Worm (Caenorhabditis elegans) whole organism, L4 larva: Measurements from ENCODE around the gene cpg-19.

Source experiments
- F26F4.8 ChIP-seq: fragments of 200-800 bp; sonication (Bioruptor generic); conservative IDR thresholded peaks from 2 replicates; pipeline ENCODE4 v1.3.6; 2022; ENCODE audit warnings: missing genetic modification characterization, missing compliant biosample characterization
- F49E8.2 ChIP-seq: sonication (generic microtip); optimal IDR thresholded peaks from 2 replicates; lab custom pipeline; 2016; ENCODE audit warnings: missing compliant biosample characterization, mild to moderate bottlenecking, missing genetic modification characterization, borderline replicate concordance
- Y105C5A.15 ChIP-seq: fragments of 200-800 bp; sonication (Bioruptor generic); IDR thresholded peaks from 2 replicates; pipeline ENCODE4 v1.3.6; 2022; ENCODE audit warnings: missing genetic modification characterization, missing compliant biosample characterization
- Y5F2A.4 ChIP-seq: fragments of 200-800 bp; sonication (Bioruptor generic); optimal IDR thresholded peaks from 2 replicates; lab custom pipeline; 2018; ENCODE audit warnings: mild to moderate bottlenecking, missing genetic modification characterization, missing compliant biosample characterization
- ceh-62 ChIP-seq: sonication (generic microtip); optimal IDR thresholded peaks from 2 replicates; lab custom pipeline; 2017; ENCODE audit warnings: missing biosample characterization, missing genetic modification characterization
- ces-1 ChIP-seq: fragments of 150-350 bp; sonication (generic microtip); optimal IDR thresholded peaks from 4 replicates; lab custom pipeline; 2014; ENCODE audit warnings: missing biosample characterization, missing genetic modification reagents, missing genetic modification characterization
- daf-16 ChIP-seq, 3 experiments: sonication (generic microtip); optimal IDR thresholded peaks; 2 replicates each; lab custom pipeline; 2016 to 2017; ENCODE audit warnings: missing genetic modification characterization in 3 of 3, missing genetic modification reagents in 3 of 3, mild to moderate bottlenecking in 2 of 3, missing compliant biosample characterization in 2 of 3, missing biosample characterization in 1 of 3, moderate library complexity in 1 of 3
- daf-19 ChIP-seq: fragments of 200-800 bp; sonication (Bioruptor generic); conservative IDR thresholded peaks from 2 replicates; pipeline ENCODE4 v1.3.6; 2022; ENCODE audit warnings: missing genetic modification characterization, missing compliant biosample characterization
- dpl-1 ChIP-seq: fragments of 150-350 bp; optimal IDR thresholded peaks from 2 replicates; lab custom pipeline; 2014; ENCODE audit warnings: missing biosample characterization, missing genetic modification reagents, missing genetic modification characterization
- dve-1 ChIP-seq: sonication (generic microtip); optimal IDR thresholded peaks from 2 replicates; lab custom pipeline; 2017; ENCODE audit warnings: antibody characterized with exemption, mild to moderate bottlenecking, missing genetic modification characterization, missing compliant biosample characterization; ENCODE audit not compliant: insufficient read depth
- fos-1 ChIP-seq: fragments of 150-350 bp; optimal IDR thresholded peaks from 2 replicates; lab custom pipeline; 2014; ENCODE audit warnings: missing biosample characterization, missing genetic modification characterization
- gei-8 ChIP-seq: fragments of 200-800 bp; sonication (Bioruptor generic); optimal IDR thresholded peaks from 2 replicates; lab custom pipeline; 2018; ENCODE audit warnings: mild to moderate bottlenecking, missing genetic modification characterization, missing compliant biosample characterization
- hif-1 ChIP-seq, 2 experiments: sonication (generic microtip); optimal IDR thresholded peaks; 2 replicates each; lab custom pipeline; 2016 to 2017; ENCODE audit warnings: missing compliant biosample characterization in 2 of 2, missing genetic modification characterization in 2 of 2, missing genetic modification reagents in 2 of 2, missing genotype in 2 of 2, mild to moderate bottlenecking in 1 of 2
- hlh-11 ChIP-seq: fragments of 200-800 bp; sonication (Bioruptor generic); optimal IDR thresholded peaks from 2 replicates; lab custom pipeline; 2018; ENCODE audit warnings: mild to moderate bottlenecking, missing genetic modification characterization, missing compliant biosample characterization
- lim-7 ChIP-seq: fragments of 200-800 bp; sonication (Bioruptor generic); IDR thresholded peaks from 2 replicates; pipeline ENCODE4 v1.3.6; 2022; ENCODE audit warnings: missing genetic modification characterization, missing compliant biosample characterization
- lin-29 ChIP-seq: fragments of 200-800 bp; sonication (Bioruptor generic); IDR thresholded peaks from 2 replicates; pipeline ENCODE4 v1.3.6; 2022; ENCODE audit warnings: missing genetic modification reagents, missing genetic modification characterization, missing compliant biosample characterization
- lin-39 ChIP-seq: fragments of 150-350 bp; optimal IDR thresholded peaks from 2 replicates; lab custom pipeline; 2014; ENCODE audit warnings: missing biosample characterization, missing genetic modification reagents, missing genetic modification characterization
- lir-3 ChIP-seq: sonication (generic microtip); optimal IDR thresholded peaks from 2 replicates; lab custom pipeline; 2016; ENCODE audit warnings: mild to moderate bottlenecking, missing genetic modification characterization, missing compliant biosample characterization
- madf-9 ChIP-seq: fragments of 200-800 bp; sonication (Bioruptor generic); conservative IDR thresholded peaks from 2 replicates; pipeline ENCODE4 v1.3.6; 2022; ENCODE audit warnings: missing genetic modification reagents, missing genetic modification characterization, missing compliant biosample characterization
- mdt-29 ChIP-seq: fragments of 200-800 bp; sonication (Bioruptor generic); IDR thresholded peaks from 2 replicates; pipeline ENCODE4 v1.3.6; 2022; ENCODE audit warnings: missing genetic modification reagents, missing genetic modification characterization, missing compliant biosample characterization
- mes-2 ChIP-seq: sonication (generic microtip); optimal IDR thresholded peaks from 2 replicates; lab custom pipeline; 2016; ENCODE audit warnings: missing genotype, mild to moderate bottlenecking, missing genetic modification characterization, missing compliant biosample characterization; ENCODE audit not compliant: poor library complexity, severe bottlenecking
- mxl-3 ChIP-seq: fragments of 200-800 bp; sonication (Bioruptor generic); optimal IDR thresholded peaks from 2 replicates; lab custom pipeline; 2018; ENCODE audit warnings: mild to moderate bottlenecking, missing genetic modification characterization, missing compliant biosample characterization
- nhr-10 ChIP-seq: fragments of 150-350 bp; optimal IDR thresholded peaks from 2 replicates; lab custom pipeline; 2014; ENCODE audit warnings: missing biosample characterization, missing genetic modification characterization
- nhr-11 ChIP-seq: fragments of 150-350 bp; optimal IDR thresholded peaks from 2 replicates; lab custom pipeline; 2014; ENCODE audit warnings: missing biosample characterization, missing genetic modification characterization
- nhr-28 ChIP-seq: fragments of 150-350 bp; optimal IDR thresholded peaks from 2 replicates; lab custom pipeline; 2014; ENCODE audit warnings: missing biosample characterization, missing genetic modification characterization
- nhr-41 ChIP-seq: fragments of 200-800 bp; sonication (Bioruptor generic); IDR thresholded peaks from 2 replicates; pipeline ENCODE4 v1.3.6; 2022; ENCODE audit warnings: missing genetic modification reagents, missing genetic modification characterization, missing compliant biosample characterization
- nhr-48 ChIP-seq: sonication (generic microtip); optimal IDR thresholded peaks from 2 replicates; lab custom pipeline; 2016; ENCODE audit warnings: mild to moderate bottlenecking, missing genetic modification characterization, missing compliant biosample characterization
- set-16 ChIP-seq: fragments of 200-800 bp; sonication (Bioruptor generic); IDR thresholded peaks from 2 replicates; pipeline ENCODE4 v1.3.6; 2022; ENCODE audit warnings: missing genetic modification reagents, missing genetic modification characterization, missing compliant biosample characterization
- skn-1 ChIP-seq: fragments of 150-350 bp; optimal IDR thresholded peaks from 2 replicates; lab custom pipeline; 2014; ENCODE audit warnings: missing biosample characterization, missing genetic modification characterization
- snpc-1.2 ChIP-seq: fragments of 200-800 bp; sonication (Bioruptor generic); IDR thresholded peaks from 2 replicates; pipeline ENCODE4 v1.3.6; 2022; ENCODE audit warnings: missing genetic modification reagents, missing genetic modification characterization, missing compliant biosample characterization
- spr-1 ChIP-seq: sonication (generic microtip); optimal IDR thresholded peaks from 2 replicates; lab custom pipeline; 2016; ENCODE audit warnings: mild to moderate bottlenecking, missing genetic modification characterization, missing compliant biosample characterization
- tra-1 ChIP-seq: fragments of 200-800 bp; sonication (Bioruptor generic); IDR thresholded peaks from 2 replicates; pipeline ENCODE4 v1.3.6; 2022; ENCODE audit warnings: missing genetic modification reagents, missing genetic modification characterization, missing compliant biosample characterization
- unc-62 ChIP-seq, 3 experiments: fragments of 150-350 bp in 1 of 3; sonication (generic microtip); optimal IDR thresholded peaks in 2 of 3; peaks in 1 of 3; 1 replicate in 1 of 3; 2 replicates in 2 of 3; lab custom pipeline; 2014 to 2017; ENCODE audit warnings: missing biosample characterization in 3 of 3, missing genetic modification characterization in 3 of 3, missing genetic modification reagents in 3 of 3, missing genotype in 1 of 3
- zfp-3 ChIP-seq: fragments of 200-800 bp; sonication (Bioruptor generic); conservative IDR thresholded peaks from 2 replicates; pipeline ENCODE4 v1.3.6; 2022; ENCODE audit warnings: missing genetic modification reagents, missing genetic modification characterization, missing compliant biosample characterization
- ztf-7 ChIP-seq: fragments of 150-350 bp; optimal IDR thresholded peaks from 2 replicates; lab custom pipeline; 2014; ENCODE audit warnings: missing biosample characterization, missing genetic modification characterization

Gene cpg-19

DNA sequence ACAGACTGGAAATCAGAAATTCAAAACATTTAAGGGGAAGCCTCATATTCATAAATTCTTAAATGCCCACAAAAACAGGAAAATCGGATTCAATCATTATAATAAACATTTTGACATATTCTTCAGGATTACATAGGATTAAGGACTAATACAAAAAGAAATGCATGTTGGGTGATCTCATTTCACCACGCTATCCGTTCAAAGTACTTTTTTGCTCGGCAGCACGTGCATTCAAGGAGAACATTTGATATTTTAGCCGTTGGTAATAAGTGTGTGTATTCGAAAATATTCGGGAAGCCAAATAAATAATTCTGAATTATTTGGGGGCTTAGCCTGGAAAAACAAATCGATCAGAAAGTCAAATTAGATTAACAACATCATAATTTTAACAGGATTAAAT lies 29.0 kb downstream of the cpg-19 start:
- TF ChIP-seq spr-1 (no peak), nhr-41 (no peak)
- TF ChIP-seq, all 104 proteins: peak for 0

DNA sequence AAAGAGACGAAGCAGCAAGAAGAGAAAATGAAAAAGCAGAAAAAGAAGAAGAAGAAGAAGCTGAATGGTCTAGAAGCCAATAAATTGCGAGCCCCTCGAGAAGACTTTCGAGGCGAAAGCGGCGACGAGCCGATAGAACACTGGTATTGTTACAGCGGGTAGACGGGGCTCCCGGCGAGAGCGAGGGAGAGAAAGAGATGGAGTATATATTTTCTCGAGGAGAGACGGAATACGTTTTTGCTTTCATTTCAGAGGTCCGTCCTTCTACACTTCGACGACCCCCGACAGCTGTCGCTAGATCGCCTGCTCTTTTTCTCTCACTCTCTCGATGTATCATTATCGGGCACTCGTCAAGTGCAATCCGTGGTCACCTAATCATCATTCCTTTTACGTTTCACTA lies 33.7 kb downstream of the cpg-19 start:
- TF ChIP-seq lin-29 (no peak), ces-1 (GFP tag; lab: Kevin White, UChicago) (no peak), ztf-7 (no peak), lim-7 (GFP tag; lab: Robert Waterston, UW) (no peak), F49E8.2 (tag; lab: Kevin White, UChicago) (no peak), lir-3 (tag; lab: Kevin White, UChicago) (no peak), tra-1 (no peak), dve-1 (tag; lab: Kevin White, UChicago) (no peak), set-16 (GFP tag; lab: Robert Waterston, UW) (peak; percentile 42; the same call in 1 of the 2 replicates), hlh-11 (tag; lab: Kevin White, UChicago) (peak; percentile 42), spr-1 (no peak), daf-16 (GFP tag; optimal IDR thresholded peaks at IDR 0.05; lab: Kevin White, UChicago) (peak in 1 of 2 experiments; percentile 11), daf-16 (tag; optimal IDR thresholded peaks at IDR 0.05; lab: Kevin White, UChicago) (no peak), zfp-3 (GFP tag; lab: Robert Waterston, UW) (no peak), nhr-11 (no peak), hif-1 (tag; optimal IDR thresholded peaks at IDR 0.05; lab: Kevin White, UChicago) (no peak), daf-19 (no peak)
- TF ChIP-seq, all 104 proteins: peak for 3

DNA sequence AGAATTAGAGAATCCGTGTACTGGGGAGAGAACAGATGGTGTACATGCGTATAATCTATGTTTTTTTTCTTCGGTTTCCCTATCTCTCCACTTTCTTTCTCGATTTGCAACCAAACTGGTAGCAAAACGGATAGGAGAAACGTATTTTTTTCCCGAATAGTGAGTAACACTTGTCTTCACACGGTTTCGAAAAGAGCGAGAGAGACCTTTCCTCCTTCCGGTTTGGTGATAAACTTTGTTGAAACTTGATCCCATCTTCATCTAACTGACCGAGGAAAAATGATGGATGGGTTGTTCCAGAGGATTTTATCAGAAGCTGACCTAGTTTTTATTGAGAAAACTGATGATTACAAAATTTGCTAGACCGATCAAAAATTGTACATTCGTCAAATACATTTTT lies 36.7 kb downstream of the cpg-19 start:
- peak in 1 of 2 experiments; percentile 60 for TF ChIP-seq unc-62 (GFP tag; optimal IDR thresholded peaks at IDR 0.05 in 1 of 2; lab: Kevin White, UChicago)
- TF ChIP-seq unc-62 (tag; optimal IDR thresholded peaks at IDR 0.05; lab: Kevin White, UChicago), result no peak
- peak; percentile 3 for TF ChIP-seq nhr-28 (tag; lab: Kevin White, UChicago)
- no peak for TF ChIP-seq snpc-1.2 (GFP tag; lab: Robert Waterston, UW)
- peak; percentile 22 for TF ChIP-seq mxl-3

DNA sequence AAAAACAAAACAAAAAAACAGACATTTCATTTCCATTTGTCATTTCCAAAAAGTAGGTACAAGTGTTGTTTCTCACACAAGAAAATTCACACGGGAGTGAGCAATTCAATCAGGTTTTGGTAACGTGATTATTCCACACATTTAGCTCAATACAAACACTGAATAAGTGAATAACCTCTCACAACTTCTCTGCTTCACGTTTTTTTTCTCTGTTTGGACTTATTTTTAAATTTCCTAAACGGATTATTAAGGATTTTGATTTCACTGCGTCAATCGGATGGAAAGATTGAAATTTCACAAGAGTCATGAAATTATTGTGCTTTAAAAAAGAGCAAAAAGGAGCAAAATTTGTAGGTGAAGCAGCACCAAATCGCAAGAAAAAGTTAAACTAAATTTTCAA lies 38.7 kb downstream of the cpg-19 start:
- no peak for TF ChIP-seq mdt-29 (GFP tag; lab: Robert Waterston, UW)
- no peak for TF ChIP-seq nhr-11
- no peak for TF ChIP-seq Y5F2A.4 (GFP tag; lab: Kevin White, UChicago)
- no peak for TF ChIP-seq zfp-3 (GFP tag; lab: Robert Waterston, UW)
- TF ChIP-seq F26F4.8 (GFP tag; lab: Robert Waterston, UW), result no peak
- no peak for TF ChIP-seq ceh-62
- no peak for TF ChIP-seq fos-1 (tag; lab: Kevin White, UChicago)
- TF ChIP-seq dve-1 (tag; lab: Kevin White, UChicago), result no peak
- TF ChIP-seq Y105C5A.15 (GFP tag; lab: Robert Waterston, UW), result no peak
- TF ChIP-seq nhr-10 (tag; lab: Kevin White, UChicago), result no peak
- no peak for TF ChIP-seq lin-39 (tag; lab: Kevin White, UChicago)
- TF ChIP-seq gei-8 (GFP tag; lab: Kevin White, UChicago), result no peak
- TF ChIP-seq madf-9 (GFP tag; lab: Robert Waterston, UW), result no peak
- no peak for TF ChIP-seq nhr-48
- TF ChIP-seq dpl-1 (GFP tag; lab: Kevin White, UChicago), result no peak
- no peak for TF ChIP-seq mes-2 (tag; lab: Kevin White, UChicago)
- TF ChIP-seq skn-1, result no peak
